Fruit fly (Drosophila melanogaster) whole organism, embryonic: ENCODE measurements around the gene CG16972.

ENCODE experiments used
- Antp ChIP-seq: fragments of 200-800 bp; sonication (Bioruptor generic); optimal IDR thresholded peaks from 3 replicates; lab custom pipeline; 2016; ENCODE audit warnings: missing biosample characterization, missing genetic modification characterization
- Atf6 ChIP-seq: fragments of 200-800 bp; sonication (Bioruptor generic); IDR thresholded peaks from 2 replicates; pipeline ENCODE4 v1.3.6; 2022; ENCODE audit warnings: missing biosample characterization, missing genetic modification characterization
- B-H1 ChIP-seq: fragments of 200-800 bp; sonication (Bioruptor generic); IDR thresholded peaks from 3 replicates; pipeline ENCODE4 v1.3.6; 2022; ENCODE audit warnings: missing biosample characterization, missing genetic modification characterization
- CG10274 ChIP-seq: fragments of 200-800 bp; sonication (Bioruptor generic); optimal IDR thresholded peaks from 3 replicates; lab custom pipeline; 2017; ENCODE audit warnings: missing biosample characterization, mild to moderate bottlenecking, missing genetic modification characterization
- CG11093 ChIP-seq: fragments of 200-800 bp; sonication (Bioruptor generic); IDR thresholded peaks from 3 replicates; pipeline ENCODE4 v1.3.6; 2022; ENCODE audit warnings: missing biosample characterization, missing genetic modification characterization
- CG12071 ChIP-seq: fragments of 200-800 bp; sonication (Bioruptor generic); optimal IDR thresholded peaks from 3 replicates; lab custom pipeline; 2018; ENCODE audit warnings: missing biosample characterization, mild to moderate bottlenecking, missing genetic modification characterization
- CG12155 ChIP-seq: fragments of 200-800 bp; sonication (Bioruptor generic); optimal IDR thresholded peaks from 3 replicates; lab custom pipeline; 2016; ENCODE audit warnings: missing biosample characterization, missing genetic modification characterization
- CG12942 ChIP-seq: fragments of 200-800 bp; sonication (Bioruptor generic); optimal IDR thresholded peaks from 3 replicates; lab custom pipeline; 2016; ENCODE audit warnings: missing biosample characterization, missing genetic modification characterization
- CG13296 ChIP-seq: fragments of 200-800 bp; sonication (Bioruptor generic); optimal IDR thresholded peaks from 3 replicates; lab custom pipeline; 2018; ENCODE audit warnings: missing biosample characterization, mild to moderate bottlenecking, missing genetic modification characterization
- CG17912 ChIP-seq: fragments of 200-800 bp; sonication (Bioruptor generic); optimal IDR thresholded peaks from 2 replicates; lab custom pipeline; 2018; ENCODE audit warnings: missing biosample characterization, mild to moderate bottlenecking, missing genetic modification characterization
- CG1792 ChIP-seq: fragments of 200-800 bp; sonication (Bioruptor generic); optimal IDR thresholded peaks from 2 replicates; lab custom pipeline; 2016; ENCODE audit warnings: missing biosample characterization, missing genetic modification characterization
- CG31365 ChIP-seq: fragments of 200-800 bp; sonication (Bioruptor generic); optimal IDR thresholded peaks from 2 replicates; lab custom pipeline; 2018; ENCODE audit warnings: missing biosample characterization, mild to moderate bottlenecking, missing genetic modification characterization
- CG33213 ChIP-seq: fragments of 200-800 bp; sonication (Bioruptor generic); optimal IDR thresholded peaks from 3 replicates; lab custom pipeline; 2016; ENCODE audit warnings: missing biosample characterization, missing genetic modification characterization
- CG3407 ChIP-seq: fragments of 200-800 bp; sonication (Bioruptor generic); optimal IDR thresholded peaks from 2 replicates; lab custom pipeline; 2018; ENCODE audit warnings: missing biosample characterization, mild to moderate bottlenecking, missing genetic modification characterization
- CG3838 ChIP-seq: fragments of 200-800 bp; sonication (Bioruptor generic); optimal IDR thresholded peaks from 3 replicates; lab custom pipeline; 2016; ENCODE audit warnings: missing biosample characterization, missing genetic modification characterization
- CG4854 ChIP-seq: fragments of 200-800 bp; sonication (Bioruptor generic); optimal IDR thresholded peaks from 2 replicates; lab custom pipeline; 2016; ENCODE audit warnings: missing biosample characterization, missing genetic modification characterization, inconsistent platforms
- CG6765 ChIP-seq: fragments of 200-800 bp; sonication (Bioruptor generic); optimal IDR thresholded peaks from 3 replicates; lab custom pipeline; 2017; ENCODE audit warnings: missing biosample characterization, mild to moderate bottlenecking, missing genetic modification characterization
- CG6791 ChIP-seq: fragments of 200-800 bp; sonication (Bioruptor generic); IDR thresholded peaks from 3 replicates; pipeline ENCODE4 v1.3.6; 2022; ENCODE audit warnings: missing biosample characterization, missing genetic modification characterization; ENCODE audit not compliant: partially characterized antibody
- CG7556 ChIP-seq: fragments of 200-800 bp; sonication (Bioruptor generic); optimal IDR thresholded peaks from 2 replicates; lab custom pipeline; 2017; ENCODE audit warnings: missing biosample characterization, mild to moderate bottlenecking, missing genetic modification characterization
- CG7987 ChIP-seq: fragments of 200-800 bp; sonication (Bioruptor generic); optimal IDR thresholded peaks from 2 replicates; lab custom pipeline; 2018; ENCODE audit warnings: missing biosample characterization, mild to moderate bottlenecking, missing genetic modification characterization, moderate library complexity
- CG8281 ChIP-seq: fragments of 200-800 bp; sonication (Bioruptor generic); optimal IDR thresholded peaks from 2 replicates; lab custom pipeline; 2018; ENCODE audit warnings: missing biosample characterization, mild to moderate bottlenecking, missing genetic modification characterization, moderate library complexity
- CG8944 ChIP-seq: fragments of 200-800 bp; sonication (Bioruptor generic); optimal IDR thresholded peaks from 3 replicates; lab custom pipeline; 2016; ENCODE audit warnings: missing biosample characterization, missing genetic modification characterization
- CrebB ChIP-seq: fragments of 200-800 bp; sonication (Bioruptor generic); optimal IDR thresholded peaks from 3 replicates; lab custom pipeline; 2018; ENCODE audit warnings: missing biosample characterization, mild to moderate bottlenecking, missing genetic modification characterization
- Fer3 ChIP-seq: fragments of 200-800 bp; sonication (Bioruptor generic); optimal IDR thresholded peaks from 2 replicates; lab custom pipeline; 2018; ENCODE audit warnings: missing biosample characterization, mild to moderate bottlenecking, missing genetic modification characterization, moderate library complexity
- Hr39 ChIP-seq: fragments of >200 bp; optimal IDR thresholded peaks from 2 replicates; lab custom pipeline; 2017
- MTF-1 ChIP-seq: fragments of 200-800 bp; sonication (Bioruptor generic); optimal IDR thresholded peaks from 2 replicates; lab custom pipeline; 2018; ENCODE audit warnings: missing biosample characterization, mild to moderate bottlenecking, missing genetic modification characterization, borderline replicate concordance
- Meics ChIP-seq: fragments of 200-800 bp; sonication (Bioruptor generic); optimal IDR thresholded peaks from 2 replicates; lab custom pipeline; 2017; ENCODE audit warnings: missing biosample characterization, mild to moderate bottlenecking, missing genetic modification characterization
- Opbp ChIP-seq: fragments of 200-800 bp; sonication (Bioruptor generic); IDR thresholded peaks from 3 replicates; pipeline ENCODE4 v1.3.6; 2022; ENCODE audit warnings: missing biosample characterization, missing genetic modification characterization; ENCODE audit not compliant: partially characterized antibody
- Six4 ChIP-seq: fragments of 200-800 bp; sonication (Bioruptor generic); optimal IDR thresholded peaks from 2 replicates; lab custom pipeline; 2016; ENCODE audit warnings: missing biosample characterization, missing genetic modification characterization
- ac ChIP-seq: fragments of 200-800 bp; sonication (Bioruptor generic); optimal IDR thresholded peaks from 3 replicates; lab custom pipeline; 2017; ENCODE audit warnings: missing biosample characterization, mild to moderate bottlenecking, missing genetic modification characterization
- ara ChIP-seq: fragments of 200-800 bp; sonication (Bioruptor generic); IDR thresholded peaks from 2 replicates; pipeline ENCODE4 v1.3.6; 2022; ENCODE audit warnings: missing biosample characterization, missing genetic modification characterization
- chinmo ChIP-seq: fragments of 200-800 bp; sonication (Bioruptor generic); IDR thresholded peaks from 4 replicates; pipeline ENCODE4 v1.3.6; 2022; ENCODE audit warnings: missing biosample characterization, missing genetic modification characterization; ENCODE audit not compliant: partially characterized antibody
- crol ChIP-seq: fragments of 200-800 bp; sonication (Bioruptor generic); IDR thresholded peaks from 2 replicates; pipeline ENCODE4 v1.3.6; 2022; ENCODE audit warnings: missing biosample characterization, missing genetic modification characterization
- dpn ChIP-seq, 2 experiments: fragments of 200-800 bp; sonication (Bioruptor generic); optimal IDR thresholded peaks; 3 replicates each; lab custom pipeline; 2016; ENCODE audit warnings: missing biosample characterization in 2 of 2, missing genetic modification characterization in 2 of 2
- fd102C ChIP-seq: fragments of 200-800 bp; sonication (Bioruptor generic); optimal IDR thresholded peaks from 2 replicates; lab custom pipeline; 2018; ENCODE audit warnings: missing biosample characterization, mild to moderate bottlenecking, missing genetic modification characterization, moderate library complexity
- gro ChIP-seq: fragments of 200-800 bp; sonication (Bioruptor generic); optimal IDR thresholded peaks from 2 replicates; lab custom pipeline; 2016; ENCODE audit warnings: missing biosample characterization, missing genetic modification characterization
- ind ChIP-seq: fragments of 200-800 bp; sonication (Bioruptor generic); optimal IDR thresholded peaks from 3 replicates; lab custom pipeline; 2016; ENCODE audit warnings: missing biosample characterization, missing genetic modification characterization
- inv ChIP-seq: fragments of 200-800 bp; sonication (Bioruptor generic); IDR thresholded peaks from 2 replicates; pipeline ENCODE4 v1.3.6; 2022; ENCODE audit warnings: missing biosample characterization, missing genetic modification characterization; ENCODE audit not compliant: partially characterized antibody
- jing ChIP-seq: fragments of 200-800 bp; sonication (Bioruptor generic); optimal IDR thresholded peaks from 2 replicates; lab custom pipeline; 2018; ENCODE audit warnings: missing biosample characterization, mild to moderate bottlenecking, missing genetic modification characterization
- ken ChIP-seq: fragments of 200-800 bp; sonication (Bioruptor generic); IDR thresholded peaks from 3 replicates; pipeline ENCODE4 v1.3.6; 2022; ENCODE audit warnings: missing biosample characterization, missing genetic modification characterization
- kni ChIP-seq: fragments of 200-800 bp; sonication (Bioruptor generic); optimal IDR thresholded peaks from 3 replicates; lab custom pipeline; 2017; ENCODE audit warnings: mild to moderate bottlenecking, missing biosample characterization, missing genetic modification reagents, missing genetic modification characterization
- luna ChIP-seq: fragments of 200-800 bp; sonication (Bioruptor generic); optimal IDR thresholded peaks from 2 replicates; lab custom pipeline; 2016; ENCODE audit warnings: missing biosample characterization, missing genetic modification characterization
- odd ChIP-seq: fragments of 200-800 bp; sonication (Bioruptor generic); optimal IDR thresholded peaks from 2 replicates; lab custom pipeline; 2017; ENCODE audit warnings: missing biosample characterization, mild to moderate bottlenecking, missing genetic modification characterization
- peb ChIP-seq: fragments of 200-800 bp; sonication (Bioruptor generic); IDR thresholded peaks from 2 replicates; pipeline ENCODE4 v1.3.6; 2022; ENCODE audit warnings: missing biosample characterization, missing genetic modification characterization
- phol ChIP-seq: fragments of 200-800 bp; sonication (Bioruptor generic); optimal IDR thresholded peaks from 3 replicates; lab custom pipeline; 2018; ENCODE audit warnings: missing biosample characterization, mild to moderate bottlenecking, missing genetic modification characterization, moderate library complexity
- salm ChIP-seq: fragments of 200-800 bp; sonication (Bioruptor generic); optimal IDR thresholded peaks from 2 replicates; lab custom pipeline; 2018; ENCODE audit warnings: missing biosample characterization, mild to moderate bottlenecking, missing genetic modification characterization
- vvl ChIP-seq: fragments of 200-800 bp; sonication (Bioruptor generic); IDR thresholded peaks from 2 replicates; pipeline ENCODE4 v1.3.6; 2022; ENCODE audit warnings: missing biosample characterization, missing genetic modification characterization
- zfh2 ChIP-seq: fragments of 200-800 bp; sonication (Bioruptor generic); optimal IDR thresholded peaks from 2 replicates; lab custom pipeline; 2016; ENCODE audit warnings: missing biosample characterization, missing genetic modification characterization

The CG16972 gene

DNA sequence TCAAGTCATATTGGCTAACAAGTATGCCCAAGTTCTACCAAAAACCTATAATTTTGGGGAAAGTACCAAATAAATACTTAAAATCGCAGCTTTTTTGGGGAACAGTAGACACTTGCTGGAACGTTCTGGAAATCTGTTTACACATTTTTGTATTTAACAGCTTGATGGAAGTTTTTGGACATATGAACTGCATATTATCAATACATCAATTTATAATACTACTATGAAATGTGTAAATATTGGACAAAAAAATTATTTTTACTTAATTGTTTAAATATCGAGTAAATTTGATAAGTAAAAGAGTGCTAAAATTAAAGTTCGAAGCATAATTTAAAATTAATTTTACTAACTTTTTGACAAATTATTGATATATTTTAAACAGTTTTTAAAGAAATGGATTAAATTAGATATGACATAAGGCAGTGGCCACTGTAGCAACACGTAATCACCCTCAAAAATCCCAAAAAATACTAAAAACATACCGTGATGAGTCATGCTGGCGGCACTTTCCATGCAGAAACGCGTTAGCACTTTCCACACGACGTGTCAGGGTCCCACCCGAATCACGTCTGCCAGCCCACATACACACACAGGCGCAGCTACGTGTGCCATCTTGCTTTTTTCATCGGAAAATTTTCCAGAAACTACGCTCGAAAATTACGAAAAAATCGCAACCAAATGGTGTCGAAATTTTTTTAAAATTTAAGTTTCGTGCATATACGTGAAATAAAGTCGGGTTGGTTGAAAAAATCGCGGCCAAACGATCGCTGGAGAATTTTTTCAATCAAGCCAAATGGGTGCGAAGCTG lies 37.9 kb downstream of the CG16972 start, which contains the start of gene Sirt1 (continued):
- TF ChIP-seq CG4854 (peak; percentile 18), B-H1 (GFP tag; lab: Robert Waterston, UW) (peak; percentile 65), fd102C (no peak), Six4 (GFP tag; lab: Kevin White, UChicago) (peak; percentile 83), MTF-1 (GFP tag; lab: Kevin White, UChicago) (peak; percentile 67), CG7987 (GFP tag; lab: Kevin White, UChicago) (peak; percentile 24), Meics (GFP tag; lab: Kevin White, UChicago) (peak; percentile 91), ac (no peak), Hr39 (lab: Kevin White, UChicago) (no peak), CG33213 (GFP tag; lab: Kevin White, UChicago) (no peak), vvl (GFP tag; lab: Robert Waterston, UW) (peak; percentile 66), CG3407 (GFP tag; lab: Kevin White, UChicago) (peak; percentile 72), crol (GFP tag; lab: Robert Waterston, UW) (0 out of 2 replicates have a peak, but pooled peaks have one; percentile 21), CrebB (tag; lab: Kevin White, UChicago) (peak; percentile 34), jing (GFP tag; lab: Kevin White, UChicago) (peak; percentile 48), CG1792 (GFP tag; lab: Kevin White, UChicago) (peak; percentile 4), CG12071 (GFP tag; lab: Kevin White, UChicago) (no peak), ind (GFP tag; lab: Kevin White, UChicago) (peak; percentile 90), Fer3 (tag; lab: Kevin White, UChicago) (peak; percentile 78), CG10274 (GFP tag; lab: Kevin White, UChicago) (peak; percentile 43), inv (GFP tag; lab: Robert Waterston, UW) (no peak), Opbp (GFP tag; lab: Robert Waterston, UW) (peak; percentile 43; the same call in 1 of the 3 replicates), CG12942 (GFP tag; lab: Kevin White, UChicago) (peak; percentile 83), CG12155 (GFP tag; lab: Kevin White, UChicago) (peak; percentile 84), gro (GFP tag; lab: Kevin White, UChicago) (peak; percentile 48), salm (tag; lab: Kevin White, UChicago) (peak; percentile 48), CG7556 (GFP tag; lab: Kevin White, UChicago) (peak; percentile 92), odd (GFP tag; lab: Kevin White, UChicago) (peak; percentile 80), luna (GFP tag; lab: Kevin White, UChicago) (no peak), kni (GFP tag; lab: Kevin White, UChicago) (no peak), chinmo (no peak; the same call in 3 of the 4 replicates), CG6791 (0 out of 3 replicates have a peak, but pooled peaks have one; percentile 26), CG17912 (GFP tag; lab: Kevin White, UChicago) (no peak), CG6765 (peak; percentile 66), CG11093 (GFP tag; lab: Robert Waterston, UW) (peak; percentile 86), dpn (GFP tag; optimal IDR thresholded peaks at IDR 0.05; lab: Kevin White, UChicago) (peak; percentile 52 to 85), CG8281 (tag; lab: Kevin White, UChicago) (peak; percentile 85), ara (peak; percentile 54; the same call in 1 of the 2 replicates), zfh2 (GFP tag; lab: Kevin White, UChicago) (peak; percentile 43), Atf6 (GFP tag; lab: Robert Waterston, UW) (peak; percentile 75), ken (GFP tag; lab: Robert Waterston, UW) (peak; percentile 64; the same call in 1 of the 3 replicates), CG13296 (peak; percentile 80), CG8944 (peak; percentile 58), phol (tag; lab: Kevin White, UChicago) (peak; percentile 87), CG31365 (tag; lab: Kevin White, UChicago) (peak; percentile 29), Antp (GFP tag; lab: Kevin White, UChicago) (peak; percentile 31), peb (GFP tag; lab: Robert Waterston, UW) (peak; percentile 39; the same call in 1 of the 2 replicates), CG3838 (GFP tag; lab: Kevin White, UChicago) (no peak)
